Worm (Caenorhabditis elegans): ENCODE results near the gene brc-1.
"Not testable (repeated sequence)": the region's sequence is repeated elsewhere in the genome, so short reads cannot be mapped to it uniquely, and the experiment has no call there.

DNA sequence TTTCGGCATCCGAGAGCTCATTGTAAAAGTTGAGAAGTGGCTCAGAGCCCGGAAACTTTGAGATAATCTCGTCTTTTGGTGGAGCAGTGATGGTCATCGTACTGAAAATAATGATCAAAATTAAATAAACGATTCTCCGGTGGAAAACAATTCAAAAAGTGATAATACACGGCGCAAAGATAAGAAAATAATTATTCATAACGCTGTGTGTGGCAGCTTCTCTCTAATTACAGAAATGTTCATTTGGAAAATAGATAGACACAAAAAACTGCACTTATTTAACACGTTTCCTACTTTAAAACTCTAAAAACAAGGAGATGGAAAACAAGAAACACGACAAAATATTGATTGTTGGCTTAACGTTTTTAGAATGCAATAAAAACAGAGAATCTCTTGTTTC, 19.3 kb downstream of the brc-1 start, which contains the start of gene C36A4.4:
- not testable (repeated sequence) for TF ChIP-seq T26A5.8 (tag; optimal IDR thresholded peaks at IDR 0.05); snpc-4 (GFP tag; optimal IDR thresholded peaks at IDR 0.05); snpc-4 (tag; optimal IDR thresholded peaks at IDR 0.05); unc-62 (GFP tag; optimal IDR thresholded peaks at IDR 0.05); athp-1 (tag; optimal IDR thresholded peaks at IDR 0.05); lin-26 (GFP tag; IDR thresholded peaks at IDR 0.05); F22D6.2 (tag; optimal IDR thresholded peaks at IDR 0.05); K11D2.4 (GFP tag; IDR thresholded peaks at IDR 0.05); akir-1 (GFP tag; optimal IDR thresholded peaks at IDR 0.05); ztf-3 (GFP tag; optimal IDR thresholded peaks at IDR 0.05); ceh-40 (GFP tag; IDR thresholded peaks at IDR 0.05)
